Fruit fly (Drosophila melanogaster) whole organism, embryonic: Measurements from ENCODE around the gene CG16904.
A peak's percentile ranks its signal among the peaks of the same experiment; 100 is the strongest.

Source experiments
- ATbp ChIP-seq: fragments of 200-800 bp; sonication (Bioruptor generic); optimal IDR thresholded peaks from 2 replicates; lab custom pipeline; 2017; ENCODE audit warnings: missing biosample characterization, mild to moderate bottlenecking, missing genetic modification characterization, missing genetic modification reagents
- B-H2 ChIP-seq: fragments of 200-800 bp; sonication (Bioruptor generic); optimal IDR thresholded peaks from 2 replicates; lab custom pipeline; 2018; ENCODE audit warnings: missing biosample characterization, mild to moderate bottlenecking, missing genetic modification characterization
- CG10654 ChIP-seq: fragments of 200-800 bp; sonication (Bioruptor generic); optimal IDR thresholded peaks from 2 replicates; lab custom pipeline; 2016; ENCODE audit warnings: missing biosample characterization, missing genetic modification characterization
- CG11504 ChIP-seq: fragments of 200-800 bp; sonication (Bioruptor generic); optimal IDR thresholded peaks from 3 replicates; lab custom pipeline; 2019; ENCODE audit warnings: missing biosample characterization, mild to moderate bottlenecking, missing genetic modification characterization, moderate library complexity
- CG12104 ChIP-seq: fragments of 200-800 bp; sonication (Bioruptor generic); optimal IDR thresholded peaks from 3 replicates; lab custom pipeline; 2016; ENCODE audit warnings: missing biosample characterization, missing genetic modification characterization
- CG14014 ChIP-seq: fragments of 200-800 bp; sonication (Bioruptor generic); IDR thresholded peaks from 2 replicates; pipeline ENCODE4 v1.3.6; 2022; ENCODE audit warnings: missing biosample characterization, missing genetic modification characterization
- CG16815 ChIP-seq: fragments of 200-800 bp; sonication (Bioruptor generic); optimal IDR thresholded peaks from 3 replicates; lab custom pipeline; 2017; ENCODE audit warnings: missing biosample characterization, mild to moderate bottlenecking, missing genetic modification characterization
- CG1832 ChIP-seq: fragments of 200-800 bp; sonication (Bioruptor generic); optimal IDR thresholded peaks from 2 replicates; lab custom pipeline; 2017; ENCODE audit warnings: missing biosample characterization, mild to moderate bottlenecking, missing genetic modification characterization, inconsistent platforms
- CG18619 ChIP-seq: fragments of 200-800 bp; sonication (Bioruptor generic); optimal IDR thresholded peaks from 3 replicates; lab custom pipeline; 2017; ENCODE audit warnings: missing biosample characterization, mild to moderate bottlenecking, missing genetic modification characterization
- CG18764 ChIP-seq: fragments of 200-800 bp; sonication (Bioruptor generic); optimal IDR thresholded peaks from 3 replicates; lab custom pipeline; 2016; ENCODE audit warnings: missing biosample characterization, missing genetic modification characterization
- CG30403 ChIP-seq: fragments of 200-800 bp; sonication (Bioruptor generic); optimal IDR thresholded peaks from 3 replicates; lab custom pipeline; 2016; ENCODE audit warnings: missing biosample characterization, missing genetic modification characterization
- CG3065 ChIP-seq: fragments of 200-800 bp; sonication (Bioruptor generic); optimal IDR thresholded peaks from 2 replicates; lab custom pipeline; 2016; ENCODE audit warnings: missing biosample characterization, missing genetic modification characterization
- CG42726 ChIP-seq: fragments of 200-800 bp; sonication (Bioruptor generic); IDR thresholded peaks from 2 replicates; pipeline ENCODE4 v1.3.6; 2022; ENCODE audit warnings: missing biosample characterization, missing genetic modification characterization; ENCODE audit not compliant: partially characterized antibody
- CG4328 ChIP-seq: fragments of 200-800 bp; sonication (Bioruptor generic); optimal IDR thresholded peaks from 3 replicates; lab custom pipeline; 2017; ENCODE audit warnings: missing biosample characterization, missing genetic modification reagents, missing genetic modification characterization
- CG4404 ChIP-seq: fragments of 200-800 bp; sonication (Bioruptor generic); IDR thresholded peaks from 2 replicates; pipeline ENCODE4 v1.3.6; 2022; ENCODE audit warnings: missing biosample characterization, missing genetic modification characterization
- CG4730 ChIP-seq: fragments of 200-800 bp; sonication (Bioruptor generic); IDR thresholded peaks from 2 replicates; pipeline ENCODE4 v1.3.6; 2022; ENCODE audit warnings: missing biosample characterization, missing genetic modification characterization
- CG7839 ChIP-seq: fragments of 200-800 bp; sonication (Bioruptor generic); optimal IDR thresholded peaks from 3 replicates; lab custom pipeline; 2018; ENCODE audit warnings: missing biosample characterization, mild to moderate bottlenecking, missing genetic modification characterization, moderate library complexity
- CG8089 ChIP-seq: fragments of 200-800 bp; sonication (Bioruptor generic); optimal IDR thresholded peaks from 3 replicates; lab custom pipeline; 2016; ENCODE audit warnings: missing biosample characterization, missing genetic modification characterization
- Dip3 ChIP-seq: fragments of 200-800 bp; sonication (Bioruptor generic); optimal IDR thresholded peaks from 3 replicates; lab custom pipeline; 2016; ENCODE audit warnings: missing biosample characterization, missing genetic modification characterization
- Dref ChIP-seq: fragments of 200-800 bp; sonication (Bioruptor generic); IDR thresholded peaks from 2 replicates; pipeline ENCODE4 v1.3.6; 2022; ENCODE audit warnings: missing biosample characterization, missing genetic modification characterization
- Ets65A ChIP-seq: fragments of 200-800 bp; sonication (Bioruptor generic); peaks from one replicate; lab custom pipeline; 2016; ENCODE audit warnings: missing biosample characterization, missing genetic modification characterization
- Fer1 ChIP-seq: fragments of 200-800 bp; sonication (Bioruptor generic); optimal IDR thresholded peaks from 2 replicates; lab custom pipeline; 2017; ENCODE audit warnings: missing biosample characterization, mild to moderate bottlenecking, missing genetic modification characterization
- MESR4 ChIP-seq: fragments of 200-800 bp; sonication (Bioruptor generic); optimal IDR thresholded peaks from 2 replicates; lab custom pipeline; 2018; ENCODE audit warnings: missing biosample characterization, mild to moderate bottlenecking, missing genetic modification characterization, moderate library complexity
- MTF-1 ChIP-seq: fragments of 200-800 bp; sonication (Bioruptor generic); optimal IDR thresholded peaks from 2 replicates; lab custom pipeline; 2018; ENCODE audit warnings: missing biosample characterization, mild to moderate bottlenecking, missing genetic modification characterization, borderline replicate concordance
- Mes4 ChIP-seq: fragments of 200-800 bp; sonication (Bioruptor generic); optimal IDR thresholded peaks from 2 replicates; lab custom pipeline; 2016; ENCODE audit warnings: missing biosample characterization, missing genetic modification characterization
- NK7.1 ChIP-seq: fragments of 200-800 bp; sonication (Bioruptor generic); optimal IDR thresholded peaks from 3 replicates; lab custom pipeline; 2016; ENCODE audit warnings: missing biosample characterization, missing genetic modification characterization
- Opbp ChIP-seq: fragments of 200-800 bp; sonication (Bioruptor generic); IDR thresholded peaks from 3 replicates; pipeline ENCODE4 v1.3.6; 2022; ENCODE audit warnings: missing biosample characterization, missing genetic modification characterization; ENCODE audit not compliant: partially characterized antibody
- Rx ChIP-seq: fragments of 200-800 bp; sonication (Bioruptor generic); IDR thresholded peaks from 2 replicates; pipeline ENCODE4 v1.3.6; 2022; ENCODE audit warnings: missing biosample characterization, missing genetic modification characterization
- YL-1 ChIP-seq: fragments of 200-800 bp; sonication (Bioruptor generic); optimal IDR thresholded peaks from 3 replicates; lab custom pipeline; 2017; ENCODE audit warnings: missing biosample characterization, mild to moderate bottlenecking, missing genetic modification characterization
- amos ChIP-seq: fragments of 200-800 bp; sonication (Bioruptor generic); IDR thresholded peaks from 2 replicates; pipeline ENCODE4 v1.3.6; 2022; ENCODE audit warnings: missing biosample characterization, missing genetic modification characterization; ENCODE audit not compliant: partially characterized antibody
- bigmax ChIP-seq: fragments of 200-800 bp; sonication (Bioruptor generic); optimal IDR thresholded peaks from 2 replicates; lab custom pipeline; 2018; ENCODE audit warnings: missing biosample characterization, mild to moderate bottlenecking, missing genetic modification characterization
- bowl ChIP-seq: fragments of 200-800 bp; sonication (Bioruptor generic); IDR thresholded peaks from 2 replicates; pipeline ENCODE4 v1.3.6; 2022; ENCODE audit warnings: missing biosample characterization, missing genetic modification characterization
- caup ChIP-seq: fragments of 200-800 bp; sonication (Bioruptor generic); optimal IDR thresholded peaks from 3 replicates; lab custom pipeline; 2017; ENCODE audit warnings: missing biosample characterization, mild to moderate bottlenecking, missing genetic modification characterization, moderate library complexity; ENCODE audit not compliant: severe bottlenecking
- corto ChIP-seq: fragments of 200-800 bp; sonication (Bioruptor generic); optimal IDR thresholded peaks from 2 replicates; lab custom pipeline; 2016; ENCODE audit warnings: missing biosample characterization, mild to moderate bottlenecking, missing genetic modification characterization, moderate library complexity
- ewg ChIP-seq: fragments of 200-800 bp; sonication (Bioruptor generic); optimal IDR thresholded peaks from 3 replicates; lab custom pipeline; 2017; ENCODE audit warnings: mild to moderate bottlenecking, missing biosample characterization, missing genetic modification reagents, missing genetic modification characterization
- grn ChIP-seq: fragments of 200-800 bp; sonication (Bioruptor generic); optimal IDR thresholded peaks from 3 replicates; lab custom pipeline; 2017; ENCODE audit warnings: missing biosample characterization, missing genetic modification characterization
- klu ChIP-seq: fragments of 200-800 bp; sonication (Bioruptor generic); IDR thresholded peaks from 2 replicates; pipeline ENCODE4 v1.3.6; 2022; ENCODE audit warnings: missing biosample characterization, missing genetic modification characterization
- lola ChIP-seq, 3 experiments: fragments of >200 bp in 2 of 3; fragments of 200-800 bp in 1 of 3; sonication (Bioruptor generic) in 1 of 3; optimal IDR thresholded peaks; 2 replicates each; lab custom pipeline; 2017 to 2019; ENCODE audit warnings: missing biosample characterization in 3 of 3, missing genetic modification characterization in 3 of 3, mild to moderate bottlenecking in 1 of 3, moderate library complexity in 1 of 3
- onecut ChIP-seq: fragments of 200-800 bp; sonication (Bioruptor generic); IDR thresholded peaks from 2 replicates; pipeline ENCODE4 v1.3.6; 2022; ENCODE audit warnings: missing biosample characterization, missing genetic modification characterization
- prd ChIP-seq, 3 experiments: fragments of >200 bp in 2 of 3; fragments of 200-800 bp in 1 of 3; sonication (Bioruptor generic) in 1 of 3; optimal IDR thresholded peaks in 2 of 3; IDR thresholded peaks in 1 of 3; 2 replicates in 2 of 3; 3 replicates in 1 of 3; pipeline versions ENCODE4 v1.3.6 to Lab custom; 2017 to 2022; ENCODE audit warnings: missing biosample characterization in 1 of 3, missing genetic modification characterization in 1 of 3
- pzg ChIP-seq: fragments of 200-800 bp; sonication (Bioruptor generic); optimal IDR thresholded peaks from 3 replicates; lab custom pipeline; 2018; ENCODE audit warnings: missing biosample characterization, mild to moderate bottlenecking, missing genetic modification characterization, moderate library complexity
- sd ChIP-seq: fragments of 200-800 bp; sonication (Bioruptor generic); optimal IDR thresholded peaks from 3 replicates; lab custom pipeline; 2018; ENCODE audit warnings: missing biosample characterization, mild to moderate bottlenecking, missing genetic modification characterization, moderate library complexity
- sim ChIP-seq: fragments of 200-800 bp; sonication (Bioruptor generic); IDR thresholded peaks from 2 replicates; pipeline ENCODE4 v1.3.6; 2022; ENCODE audit warnings: missing biosample characterization, missing genetic modification characterization
- sr ChIP-seq: fragments of 200-800 bp; sonication (Bioruptor generic); IDR thresholded peaks from 3 replicates; pipeline ENCODE4 v1.3.6; 2022; ENCODE audit warnings: missing biosample characterization, missing genetic modification characterization
- tio ChIP-seq: fragments of 200-800 bp; sonication (Bioruptor generic); optimal IDR thresholded peaks from 2 replicates; lab custom pipeline; 2017; ENCODE audit warnings: missing biosample characterization, missing genetic modification characterization, inconsistent platforms
- tna ChIP-seq: fragments of 200-800 bp; sonication (Bioruptor generic); IDR thresholded peaks from 2 replicates; pipeline ENCODE4 v1.3.6; 2022; ENCODE audit warnings: missing biosample characterization, missing genetic modification characterization; ENCODE audit not compliant: partially characterized antibody
- vvl ChIP-seq: fragments of 200-800 bp; sonication (Bioruptor generic); IDR thresholded peaks from 2 replicates; pipeline ENCODE4 v1.3.6; 2022; ENCODE audit warnings: missing biosample characterization, missing genetic modification characterization
- zen2 ChIP-seq: fragments of 200-800 bp; sonication (Bioruptor generic); IDR thresholded peaks from 3 replicates; pipeline ENCODE4 v1.3.6; 2022; ENCODE audit warnings: missing biosample characterization, missing genetic modification characterization; ENCODE audit not compliant: partially characterized antibody

Gene CG16904

dm6 chr3R:9784341-9785062 is 32.3 kb downstream of the CG16904 start, which contains the start of the genes MtnA and CG8500 (continued):
- TF ChIP-seq NK7.1 (no peak), CG18764 (no peak), zen2 (no peak), bowl (GFP tag; lab: Robert Waterston, UW) (no peak), CG4328 (GFP tag; lab: Kevin White, UChicago) (no peak), grn (GFP tag; lab: Kevin White, UChicago) (no peak), Opbp (GFP tag; lab: Robert Waterston, UW) (0 out of 3 replicates have a peak, but pooled peaks have one; percentile 24), bigmax (peak; percentile 12), CG4730 (GFP tag; lab: Robert Waterston, UW) (no peak), CG7839 (tag; lab: Kevin White, UChicago) (no peak), Ets65A (GFP tag; lab: Kevin White, UChicago) (peak; percentile 77), sd (no peak), Mes4 (GFP tag; lab: Kevin White, UChicago) (no peak), Dip3 (GFP tag; lab: Kevin White, UChicago) (no peak), CG42726 (GFP tag; lab: Robert Waterston, UW) (peak; percentile 52; the same call in 1 of the 2 replicates), pzg (peak; percentile 67), CG16815 (GFP tag; lab: Kevin White, UChicago) (no peak), CG11504 (tag; lab: Kevin White, UChicago) (no peak), tio (no peak), YL-1 (GFP tag; lab: Kevin White, UChicago) (no peak), CG12104 (GFP tag; lab: Kevin White, UChicago) (no peak), lola (GFP tag; optimal IDR thresholded peaks at IDR 0.05; lab: Kevin White, UChicago) (no peak), CG1832 (GFP tag; lab: Kevin White, UChicago) (no peak), Dref (0 out of 2 replicates have a peak, but pooled peaks have one; percentile 28), CG3065 (GFP tag; lab: Kevin White, UChicago) (no peak), prd (optimal IDR thresholded peaks at IDR 0.05; lab: Kevin White, UChicago) (no peak), prd (GFP tag; IDR thresholded peaks at IDR 0.05; lab: Robert Waterston, UW) (no peak), MTF-1 (GFP tag; lab: Kevin White, UChicago) (peak; percentile 100), CG4404 (GFP tag; lab: Robert Waterston, UW) (no peak), amos (GFP tag; lab: Robert Waterston, UW) (peak; percentile 44; the same call in 1 of the 2 replicates), sr (0 out of 3 replicates have a peak, but pooled peaks have one; percentile 7), sim (GFP tag; lab: Robert Waterston, UW) (no peak), corto (GFP tag; lab: Kevin White, UChicago) (no peak), ewg (peak; percentile 99), ATbp (GFP tag; lab: Kevin White, UChicago) (no peak), klu (GFP tag; lab: Robert Waterston, UW) (no peak), CG14014 (GFP tag; lab: Robert Waterston, UW) (no peak), Fer1 (GFP tag; lab: Kevin White, UChicago) (peak; percentile 55), onecut (peak; percentile 87), tna (GFP tag; lab: Robert Waterston, UW) (peak; percentile 19; the same call in 1 of the 2 replicates), caup (GFP tag; lab: Kevin White, UChicago) (peak; percentile 13), CG8089 (GFP tag; lab: Kevin White, UChicago) (no peak), CG30403 (GFP tag; lab: Kevin White, UChicago) (no peak), MESR4 (GFP tag; lab: Kevin White, UChicago) (peak; percentile 23), CG18619 (GFP tag; lab: Kevin White, UChicago) (no peak), Rx (GFP tag; lab: Robert Waterston, UW) (no peak), vvl (no peak), B-H2 (GFP tag; lab: Kevin White, UChicago) (peak; percentile 15), CG10654 (GFP tag; lab: Kevin White, UChicago) (no peak)
